Fruit fly (Drosophila melanogaster) whole organism, embryonic: ENCODE measurements around the gene cmb.

Source experiments
- ATbp ChIP-seq: fragments of 200-800 bp; sonication (Bioruptor generic); optimal IDR thresholded peaks from 2 replicates; lab custom pipeline; 2017; ENCODE audit warnings: missing biosample characterization, mild to moderate bottlenecking, missing genetic modification characterization, missing genetic modification reagents
- Ada2b ChIP-seq: fragments of 200-800 bp; sonication (Bioruptor generic); IDR thresholded peaks from 2 replicates; pipeline ENCODE4 v1.3.6; 2022; ENCODE audit warnings: missing biosample characterization, missing genetic modification characterization
- CG12071 ChIP-seq: fragments of 200-800 bp; sonication (Bioruptor generic); optimal IDR thresholded peaks from 3 replicates; lab custom pipeline; 2018; ENCODE audit warnings: missing biosample characterization, mild to moderate bottlenecking, missing genetic modification characterization
- CG12659 ChIP-seq: fragments of 200-800 bp; sonication (Bioruptor generic); optimal IDR thresholded peaks from 3 replicates; lab custom pipeline; 2017; ENCODE audit warnings: mild to moderate bottlenecking, missing biosample characterization, missing genetic modification reagents, missing genetic modification characterization
- CG13775 ChIP-seq: fragments of 200-800 bp; sonication (Bioruptor generic); optimal IDR thresholded peaks from 3 replicates; lab custom pipeline; 2017; ENCODE audit warnings: missing biosample characterization, mild to moderate bottlenecking, missing genetic modification characterization
- CG14014 ChIP-seq: fragments of 200-800 bp; sonication (Bioruptor generic); IDR thresholded peaks from 2 replicates; pipeline ENCODE4 v1.3.6; 2022; ENCODE audit warnings: missing biosample characterization, missing genetic modification characterization
- CG15011 ChIP-seq: fragments of 200-800 bp; sonication (Bioruptor generic); optimal IDR thresholded peaks from 3 replicates; lab custom pipeline; 2018; ENCODE audit warnings: missing biosample characterization, mild to moderate bottlenecking, missing genetic modification characterization
- CG15269 ChIP-seq: fragments of 200-800 bp; sonication (Bioruptor generic); optimal IDR thresholded peaks from 2 replicates; lab custom pipeline; 2018; ENCODE audit warnings: missing biosample characterization, mild to moderate bottlenecking, missing genetic modification characterization, moderate library complexity
- CG15514 ChIP-seq: fragments of 200-800 bp; sonication (Bioruptor generic); optimal IDR thresholded peaks from 3 replicates; lab custom pipeline; 2017; ENCODE audit warnings: missing biosample characterization, missing genetic modification characterization, mild to moderate bottlenecking, moderate library complexity, missing genetic modification reagents
- CG1602 ChIP-seq: fragments of 200-800 bp; sonication (Bioruptor generic); optimal IDR thresholded peaks from 3 replicates; lab custom pipeline; 2016; ENCODE audit warnings: missing biosample characterization, missing genetic modification characterization
- CG30431 ChIP-seq: fragments of 200-800 bp; sonication (Bioruptor generic); optimal IDR thresholded peaks from 2 replicates; lab custom pipeline; 2017; ENCODE audit warnings: missing biosample characterization, missing genetic modification characterization
- CG31365 ChIP-seq: fragments of 200-800 bp; sonication (Bioruptor generic); optimal IDR thresholded peaks from 2 replicates; lab custom pipeline; 2018; ENCODE audit warnings: missing biosample characterization, mild to moderate bottlenecking, missing genetic modification characterization
- CG33213 ChIP-seq: fragments of 200-800 bp; sonication (Bioruptor generic); optimal IDR thresholded peaks from 3 replicates; lab custom pipeline; 2016; ENCODE audit warnings: missing biosample characterization, missing genetic modification characterization
- CG3838 ChIP-seq: fragments of 200-800 bp; sonication (Bioruptor generic); optimal IDR thresholded peaks from 3 replicates; lab custom pipeline; 2016; ENCODE audit warnings: missing biosample characterization, missing genetic modification characterization
- CG4820 ChIP-seq: fragments of 200-800 bp; sonication (Bioruptor generic); optimal IDR thresholded peaks from 3 replicates; lab custom pipeline; 2016; ENCODE audit warnings: missing biosample characterization, missing genetic modification characterization
- CG6175 ChIP-seq: fragments of 200-800 bp; sonication (Bioruptor generic); IDR thresholded peaks from 3 replicates; pipeline ENCODE4 v1.3.6; 2022; ENCODE audit warnings: missing biosample characterization, missing genetic modification characterization
- CG6683 ChIP-seq: fragments of 200-800 bp; sonication (Bioruptor generic); optimal IDR thresholded peaks from 2 replicates; lab custom pipeline; 2017; ENCODE audit warnings: missing biosample characterization, mild to moderate bottlenecking, missing genetic modification characterization, missing genetic modification reagents
- CG6765 ChIP-seq: fragments of 200-800 bp; sonication (Bioruptor generic); optimal IDR thresholded peaks from 3 replicates; lab custom pipeline; 2017; ENCODE audit warnings: missing biosample characterization, mild to moderate bottlenecking, missing genetic modification characterization
- CG7987 ChIP-seq: fragments of 200-800 bp; sonication (Bioruptor generic); optimal IDR thresholded peaks from 2 replicates; lab custom pipeline; 2018; ENCODE audit warnings: missing biosample characterization, mild to moderate bottlenecking, missing genetic modification characterization, moderate library complexity
- CG9609 ChIP-seq: fragments of 200-800 bp; sonication (Bioruptor generic); optimal IDR thresholded peaks from 3 replicates; lab custom pipeline; 2016; ENCODE audit warnings: missing biosample characterization, missing genetic modification characterization
- CG9727 ChIP-seq: fragments of 200-800 bp; sonication (Bioruptor generic); optimal IDR thresholded peaks from 3 replicates; lab custom pipeline; 2017; ENCODE audit warnings: missing biosample characterization, mild to moderate bottlenecking, missing genetic modification characterization
- CG9817 ChIP-seq: fragments of 200-800 bp; sonication (Bioruptor generic); optimal IDR thresholded peaks from 2 replicates; lab custom pipeline; 2018; ENCODE audit warnings: missing biosample characterization, mild to moderate bottlenecking, missing genetic modification characterization, moderate library complexity
- Camta ChIP-seq: fragments of 200-800 bp; sonication (Bioruptor generic); optimal IDR thresholded peaks from 2 replicates; lab custom pipeline; 2016; ENCODE audit warnings: missing biosample characterization, missing genetic modification characterization
- Dip2 ChIP-seq: fragments of 200-800 bp; sonication (Bioruptor generic); IDR thresholded peaks from 2 replicates; pipeline ENCODE4 v1.3.6; 2022; ENCODE audit warnings: missing biosample characterization, missing genetic modification characterization
- ERR ChIP-seq: fragments of 200-800 bp; sonication (Bioruptor generic); optimal IDR thresholded peaks from 2 replicates; lab custom pipeline; 2016; ENCODE audit warnings: missing biosample characterization, missing genetic modification characterization
- HLH3B ChIP-seq: fragments of 200-800 bp; sonication (Bioruptor generic); IDR thresholded peaks from 2 replicates; pipeline ENCODE4 v1.3.6; 2022; ENCODE audit warnings: missing biosample characterization, missing genetic modification characterization
- Myb ChIP-seq: fragments of 200-800 bp; sonication (Bioruptor generic); optimal IDR thresholded peaks from 2 replicates; lab custom pipeline; 2016; ENCODE audit warnings: missing biosample characterization, missing genetic modification characterization
- PHDP ChIP-seq: fragments of 200-800 bp; sonication (Bioruptor generic); optimal IDR thresholded peaks from 3 replicates; lab custom pipeline; 2018; ENCODE audit warnings: missing biosample characterization, mild to moderate bottlenecking, missing genetic modification characterization, moderate library complexity
- Poxn ChIP-seq: fragments of 200-800 bp; sonication (Bioruptor generic); IDR thresholded peaks from 2 replicates; pipeline ENCODE4 v1.3.6; 2022; ENCODE audit warnings: missing biosample characterization, missing genetic modification characterization
- Scr ChIP-seq: fragments of 200-800 bp; sonication (Bioruptor generic); IDR thresholded peaks from 2 replicates; pipeline ENCODE4 v1.3.6; 2022; ENCODE audit warnings: missing biosample characterization, missing genetic modification characterization; ENCODE audit not compliant: partially characterized antibody
- Six4 ChIP-seq: fragments of 200-800 bp; sonication (Bioruptor generic); optimal IDR thresholded peaks from 2 replicates; lab custom pipeline; 2016; ENCODE audit warnings: missing biosample characterization, missing genetic modification characterization
- Sry-δ ChIP-seq: fragments of 200-800 bp; sonication (Bioruptor generic); optimal IDR thresholded peaks from 2 replicates; lab custom pipeline; 2016; ENCODE audit warnings: missing biosample characterization, missing genetic modification characterization
- Tbp ChIP-seq: fragments of >200 bp; optimal IDR thresholded peaks from 2 replicates; lab custom pipeline; 2018; ENCODE audit warnings: missing biosample characterization, missing genetic modification characterization
- ab ChIP-seq: fragments of 200-800 bp; sonication (Bioruptor generic); optimal IDR thresholded peaks from 2 replicates; lab custom pipeline; 2016; ENCODE audit warnings: missing biosample characterization, missing genetic modification characterization
- danr ChIP-seq: fragments of 200-800 bp; sonication (Bioruptor generic); IDR thresholded peaks from 2 replicates; pipeline ENCODE4 v1.3.6; 2022; ENCODE audit warnings: missing biosample characterization, missing genetic modification characterization
- grau ChIP-seq: fragments of 200-800 bp; optimal IDR thresholded peaks from 3 replicates; lab custom pipeline; 2019; ENCODE audit warnings: missing biosample characterization, mild to moderate bottlenecking, missing genetic modification characterization, moderate library complexity
- jing ChIP-seq: fragments of 200-800 bp; sonication (Bioruptor generic); optimal IDR thresholded peaks from 2 replicates; lab custom pipeline; 2018; ENCODE audit warnings: missing biosample characterization, mild to moderate bottlenecking, missing genetic modification characterization
- lilli ChIP-seq: fragments of 200-800 bp; sonication (Bioruptor generic); optimal IDR thresholded peaks from 3 replicates; lab custom pipeline; 2016; ENCODE audit warnings: missing biosample characterization, missing genetic modification characterization
- mam ChIP-seq: fragments of 200-800 bp; sonication (Bioruptor generic); optimal IDR thresholded peaks from 3 replicates; lab custom pipeline; 2016; ENCODE audit warnings: missing biosample characterization, missing genetic modification characterization
- nmo ChIP-seq: fragments of 200-800 bp; sonication (Bioruptor generic); optimal IDR thresholded peaks from 2 replicates; lab custom pipeline; 2018; ENCODE audit warnings: missing biosample characterization, mild to moderate bottlenecking, missing genetic modification characterization, moderate library complexity
- otp ChIP-seq: fragments of 200-800 bp; sonication (Bioruptor generic); IDR thresholded peaks from 3 replicates; pipeline ENCODE4, ENCODE4 v1.3.6; 2022; ENCODE audit warnings: missing biosample characterization, missing genetic modification characterization
- p53 ChIP-seq: fragments of 200-800 bp; sonication (Bioruptor generic); optimal IDR thresholded peaks from 2 replicates; lab custom pipeline; 2016; ENCODE audit warnings: missing biosample characterization, missing genetic modification characterization
- pum ChIP-seq: fragments of 200-800 bp; sonication (Bioruptor generic); optimal IDR thresholded peaks from 2 replicates; lab custom pipeline; 2016; ENCODE audit warnings: missing biosample characterization, missing genetic modification characterization
- ssp ChIP-seq: fragments of 200-800 bp; sonication (Bioruptor generic); IDR thresholded peaks from 2 replicates; pipeline ENCODE4 v1.3.6; 2022; ENCODE audit warnings: missing biosample characterization, missing genetic modification characterization
- stwl ChIP-seq: fragments of 200-800 bp; sonication (Bioruptor generic); optimal IDR thresholded peaks from 3 replicates; lab custom pipeline; 2018; ENCODE audit warnings: missing biosample characterization, mild to moderate bottlenecking, missing genetic modification characterization, moderate library complexity
- tin ChIP-seq: fragments of 200-800 bp; sonication (Bioruptor generic); optimal IDR thresholded peaks from 3 replicates; lab custom pipeline; 2016; ENCODE audit warnings: missing biosample characterization, missing genetic modification characterization
- toy ChIP-seq: fragments of 200-800 bp; sonication (Bioruptor generic); IDR thresholded peaks from 2 replicates; pipeline ENCODE4 v1.3.6; 2022; ENCODE audit warnings: missing biosample characterization, missing genetic modification characterization
- tx ChIP-seq: fragments of 200-800 bp; sonication (Bioruptor generic); optimal IDR thresholded peaks from 2 replicates; lab custom pipeline; 2016; ENCODE audit warnings: missing biosample characterization, missing genetic modification characterization
- yki ChIP-seq: fragments of >200 bp; optimal IDR thresholded peaks from 3 replicates; lab custom pipeline; 2018
- zfh1 ChIP-seq: fragments of 200-800 bp; sonication (Bioruptor generic); IDR thresholded peaks from 3 replicates; pipeline ENCODE4 v1.3.6; 2022; ENCODE audit warnings: missing biosample characterization, missing genetic modification characterization

Gene cmb

dm6 chr3L:13476566-13477452 lies 34.4 kb downstream of the cmb start (continued):
- TF ChIP-seq Ada2b (GFP tag; lab: Robert Waterston, UW), result peak; percentile 84
- peak; percentile 47; the same call in 1 of the 3 replicates for TF ChIP-seq CG6175 (GFP tag; lab: Robert Waterston, UW)
- TF ChIP-seq CG4820 (GFP tag; lab: Kevin White, UChicago), result peak; percentile 90
- peak; percentile 82 for TF ChIP-seq ssp (GFP tag; lab: Robert Waterston, UW)
- TF ChIP-seq CG12071 (GFP tag; lab: Kevin White, UChicago), result peak; percentile 79
- TF ChIP-seq Scr (GFP tag; lab: Robert Waterston, UW), result no peak
- no peak for TF ChIP-seq Tbp (GFP tag; lab: Kevin White, UChicago)
- peak; percentile 65 for TF ChIP-seq CG33213 (GFP tag; lab: Kevin White, UChicago)
- TF ChIP-seq Poxn, result peak; percentile 73
- peak; percentile 56 for TF ChIP-seq CG15514 (GFP tag; lab: Kevin White, UChicago)
- TF ChIP-seq grau, result peak; percentile 93
- TF ChIP-seq nmo, result peak; percentile 95
- peak; percentile 47 for TF ChIP-seq Sry-δ
- TF ChIP-seq CG14014 (GFP tag; lab: Robert Waterston, UW), result peak; percentile 79
- peak; percentile 81 for TF ChIP-seq HLH3B (GFP tag; lab: Robert Waterston, UW)
- TF ChIP-seq CG15269 (tag; lab: Kevin White, UChicago), result peak; percentile 92
- TF ChIP-seq CG6765, result peak; percentile 65
- peak; percentile 89 for TF ChIP-seq CG15011 (GFP tag; lab: Kevin White, UChicago)
- TF ChIP-seq CG9817 (tag; lab: Kevin White, UChicago), result peak; percentile 81
- no peak for TF ChIP-seq p53 (GFP tag; lab: Kevin White, UChicago)
- peak; percentile 99 for TF ChIP-seq yki (lab: Kevin White, UChicago)
- TF ChIP-seq lilli (GFP tag; lab: Kevin White, UChicago), result peak; percentile 88
- peak; percentile 38 for TF ChIP-seq pum (GFP tag; lab: Kevin White, UChicago)
- peak; percentile 57; the same call in 1 of the 2 replicates for TF ChIP-seq toy (GFP tag; lab: Robert Waterston, UW)
- TF ChIP-seq tin (GFP tag; lab: Kevin White, UChicago), result peak; percentile 87
- peak; percentile 61 for TF ChIP-seq mam
- peak; percentile 56 for TF ChIP-seq CG9609 (GFP tag; lab: Kevin White, UChicago)
- peak; percentile 93 for TF ChIP-seq PHDP (tag; lab: Kevin White, UChicago)
- TF ChIP-seq CG13775 (GFP tag; lab: Kevin White, UChicago), result peak; percentile 91
- peak; percentile 78 for TF ChIP-seq CG30431 (GFP tag; lab: Kevin White, UChicago)
- no peak for TF ChIP-seq Dip2 (GFP tag; lab: Robert Waterston, UW)
- TF ChIP-seq Myb (GFP tag; lab: Kevin White, UChicago), result peak; percentile 30
- peak; percentile 82 for TF ChIP-seq danr
- TF ChIP-seq Camta, result peak; percentile 60
- peak; percentile 83 for TF ChIP-seq CG1602
- TF ChIP-seq zfh1 (GFP tag; lab: Robert Waterston, UW), result peak; percentile 77
- TF ChIP-seq CG3838 (GFP tag; lab: Kevin White, UChicago), result peak; percentile 61
- TF ChIP-seq Six4 (GFP tag; lab: Kevin White, UChicago), result peak; percentile 88
- TF ChIP-seq jing (GFP tag; lab: Kevin White, UChicago), result peak; percentile 80
- TF ChIP-seq CG31365 (tag; lab: Kevin White, UChicago), result peak; percentile 40
- TF ChIP-seq otp (GFP tag; lab: Robert Waterston, UW), result peak; percentile 56; the same call in 2 of the 3 replicates
- TF ChIP-seq CG12659 (GFP tag; lab: Kevin White, UChicago), result peak; percentile 94
- TF ChIP-seq ATbp (GFP tag; lab: Kevin White, UChicago), result peak; percentile 91
- TF ChIP-seq ERR, result no peak
- no peak for TF ChIP-seq stwl (tag; lab: Kevin White, UChicago)
- TF ChIP-seq CG9727 (GFP tag; lab: Kevin White, UChicago), result peak; percentile 92
- TF ChIP-seq ab (GFP tag; lab: Kevin White, UChicago), result no peak
- peak; percentile 59 for TF ChIP-seq CG7987 (GFP tag; lab: Kevin White, UChicago)
- TF ChIP-seq tx, result peak; percentile 48
- TF ChIP-seq CG6683, result peak; percentile 79
